Worm (Caenorhabditis elegans) whole organism, L2 larva: ENCODE measurements around the gene Y34B4A.10.

Source experiments
- C34F6.9 ChIP-seq: fragments of 150-350 bp; optimal IDR thresholded peaks from 2 replicates; lab custom pipeline; 2014; ENCODE audit warnings: missing biosample characterization, missing genetic modification characterization
- elt-1 ChIP-seq: fragments of 150-350 bp; optimal IDR thresholded peaks from 2 replicates; lab custom pipeline; 2014; ENCODE audit warnings: missing biosample characterization, missing genetic modification characterization
- mbf-1 ChIP-seq: sonication (generic microtip); optimal IDR thresholded peaks from 2 replicates; lab custom pipeline; 2017; ENCODE audit warnings: missing biosample characterization, missing genetic modification characterization
- mdl-1 ChIP-seq, 2 experiments: fragments of 150-350 bp in 1 of 2; sonication (generic microtip) in 1 of 2; optimal IDR thresholded peaks; 2 replicates each; lab custom pipeline; 2017; ENCODE audit warnings: missing biosample characterization in 2 of 2, missing genetic modification characterization in 2 of 2
- nhr-23 ChIP-seq: fragments of 150-350 bp; optimal IDR thresholded peaks from 2 replicates; lab custom pipeline; 2014; ENCODE audit warnings: missing biosample characterization, missing genetic modification reagents, missing genetic modification characterization
- nhr-77 ChIP-seq: fragments of 150-350 bp; optimal IDR thresholded peaks from 2 replicates; lab custom pipeline; 2014; ENCODE audit warnings: missing biosample characterization, missing genetic modification characterization
- sem-4 ChIP-seq: fragments of 150-350 bp; optimal IDR thresholded peaks from 2 replicates; lab custom pipeline; 2014; ENCODE audit warnings: missing biosample characterization, missing genetic modification reagents, missing genetic modification characterization
- snpc-4 ChIP-seq: fragments of 150-350 bp; optimal IDR thresholded peaks from 2 replicates; lab custom pipeline; 2014; ENCODE audit warnings: missing biosample characterization, missing genetic modification characterization
- unc-62 ChIP-seq: fragments of 150-350 bp; optimal IDR thresholded peaks from 2 replicates; lab custom pipeline; 2014; ENCODE audit warnings: missing biosample characterization, missing genetic modification reagents, missing genetic modification characterization
- ztf-11 ChIP-seq: sonication (generic microtip); optimal IDR thresholded peaks from 2 replicates; lab custom pipeline; 2017; ENCODE audit warnings: missing biosample characterization, missing genetic modification characterization
- ztf-4 ChIP-seq: fragments of 150-350 bp; optimal IDR thresholded peaks from 2 replicates; lab custom pipeline; 2014; ENCODE audit warnings: missing biosample characterization, missing genetic modification characterization

DNA sequence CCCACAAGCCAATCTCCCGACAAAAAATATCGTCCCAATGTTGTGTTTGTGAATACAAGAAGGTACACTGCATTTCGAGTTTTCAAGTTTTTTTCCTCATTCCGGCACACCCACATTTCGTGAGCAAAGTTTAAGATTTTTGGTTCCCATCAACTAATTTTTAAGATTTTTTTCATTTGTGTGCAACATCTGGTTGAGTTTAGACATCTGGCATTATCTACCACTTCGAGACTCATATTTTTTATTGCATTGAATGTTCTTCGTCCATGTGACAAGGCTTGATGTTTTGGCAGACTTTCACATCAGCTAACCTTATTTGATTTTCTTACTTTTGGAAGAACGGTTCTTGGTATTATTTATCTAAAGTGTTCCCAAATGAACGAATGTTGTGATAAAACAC is 10.7 kb downstream of the Y34B4A.10 start:
- TF ChIP-seq snpc-4 (no peak), elt-1 (tag; lab: Kevin White, UChicago) (no peak), mbf-1 (no peak), ztf-4 (tag; lab: Kevin White, UChicago) (no peak), mdl-1 (tag; optimal IDR thresholded peaks at IDR 0.05; lab: Kevin White, UChicago) (no peak), unc-62 (GFP tag; lab: Kevin White, UChicago) (no peak), sem-4 (tag; lab: Kevin White, UChicago) (no peak), ztf-11 (no peak), nhr-23 (no peak), nhr-77 (no peak), C34F6.9 (tag; lab: Kevin White, UChicago) (no peak)
